Fruit fly (Drosophila melanogaster): Measurements from ENCODE around the gene D19B.

The D19B gene

DNA sequence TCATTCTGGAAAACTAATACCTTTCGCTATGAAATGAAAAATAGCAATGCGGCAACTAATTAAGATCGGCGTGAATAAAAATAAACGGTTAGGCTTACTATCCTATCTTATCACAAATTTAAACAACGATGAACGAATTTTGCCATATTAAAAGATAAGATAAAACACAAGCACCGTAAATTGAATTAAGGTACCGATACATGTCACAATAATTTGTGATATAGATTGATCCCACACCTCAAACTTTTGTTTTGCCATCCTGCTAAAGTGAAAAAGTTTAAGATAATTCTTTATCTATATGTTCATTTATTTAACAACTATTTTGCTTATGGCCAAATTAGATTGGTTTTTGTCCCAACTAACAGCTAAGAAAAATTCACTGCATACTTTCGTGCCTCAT, 49.3 kb upstream of the D19B start, which contains the start of gene CG42714 (continued):
- TF ChIP-seq grn (GFP tag; optimal IDR thresholded peaks at IDR 0.05) (peak; percentile 44), CG6254 (GFP tag; optimal IDR thresholded peaks at IDR 0.05) (no peak), CG12659 (GFP tag; optimal IDR thresholded peaks at IDR 0.05) (no peak), CG34422 (GFP tag; IDR thresholded peaks at IDR 0.05) (no peak), ac (GFP tag; optimal IDR thresholded peaks at IDR 0.05) (no peak), CG12769 (tag; optimal IDR thresholded peaks at IDR 0.05) (no peak), stwl (tag; optimal IDR thresholded peaks at IDR 0.05) (peak; percentile 27), Bteb2 (GFP tag; optimal IDR thresholded peaks at IDR 0.05) (no peak), Ada2b (GFP tag; IDR thresholded peaks at IDR 0.05) (no peak), CG18262 (tag; optimal IDR thresholded peaks at IDR 0.05) (no peak), HLH3B (GFP tag; IDR thresholded peaks at IDR 0.05) (no peak), HmgD (GFP tag; optimal IDR thresholded peaks at IDR 0.05) (no peak), CG2875 (GFP tag; optimal IDR thresholded peaks at IDR 0.05) (no peak), CG4730 (GFP tag; IDR thresholded peaks at IDR 0.05) (no peak), CG42726 (GFP tag; IDR thresholded peaks at IDR 0.05; ENCODE audit: partially characterized antibody) (no peak), CG34224 (GFP tag; IDR thresholded peaks at IDR 0.05; ENCODE audit: partially characterized antibody) (no peak), twi (tag; optimal IDR thresholded peaks at IDR 0.05) (no peak), insv (GFP tag; optimal IDR thresholded peaks at IDR 0.05) (no peak)

DNA sequence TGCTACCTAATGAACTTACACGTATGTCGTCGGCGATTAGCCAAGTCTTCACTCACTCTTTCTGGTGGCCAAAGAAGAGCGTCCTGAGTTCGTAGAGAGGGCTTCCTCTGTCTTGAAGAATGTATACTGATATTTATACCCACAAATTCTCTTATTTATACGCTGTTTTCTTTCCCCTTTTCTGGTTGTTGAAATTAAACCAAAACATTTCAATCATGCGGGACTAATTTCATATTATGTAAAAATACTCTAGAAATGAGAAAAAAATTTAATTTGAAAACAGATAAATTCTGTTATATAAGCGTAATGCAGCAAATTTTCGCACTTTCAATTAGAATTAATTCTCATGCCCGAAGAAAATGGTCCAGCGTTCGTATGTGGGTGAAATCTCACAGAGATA, 48.6 kb upstream of the D19B start, which contains the start of gene BG642312:
BG642312 (minus strand) TSS at position 101 of the 400 bp plus-strand sequence.
- TF ChIP-seq aop (GFP tag; IDR thresholded peaks at IDR 0.05) (no peak), ap (GFP tag; IDR thresholded peaks at IDR 0.05) (no peak), CG10267 (tag; optimal IDR thresholded peaks at IDR 0.05) (no peak), mam (GFP tag; optimal IDR thresholded peaks at IDR 0.05) (no peak), tna (GFP tag; IDR thresholded peaks at IDR 0.05; ENCODE audit: partially characterized antibody) (no peak), CG11093 (GFP tag; IDR thresholded peaks at IDR 0.05) (no peak), btn (GFP tag; optimal IDR thresholded peaks at IDR 0.05) (no peak)

DNA sequence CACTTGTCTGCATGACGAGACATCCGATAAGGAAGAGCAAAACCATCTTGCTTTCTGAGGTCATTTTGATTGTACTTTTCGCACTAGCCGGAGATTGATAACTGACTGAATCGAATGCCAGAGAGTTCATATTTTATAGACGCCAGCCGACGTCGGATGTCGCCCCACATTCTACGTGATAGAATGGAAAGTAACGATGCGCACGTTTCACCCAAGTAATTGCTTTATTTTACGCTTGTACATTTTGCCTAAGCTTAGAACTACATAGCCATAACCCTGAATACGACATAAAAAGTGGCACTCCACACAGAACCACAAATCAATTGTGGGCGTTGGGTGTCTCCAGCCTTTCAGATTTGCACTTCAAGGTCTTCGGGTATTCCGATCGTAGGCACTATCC, 47.5 kb upstream of the D19B start, which contains the start of gene CG13299:
CG13299 (minus strand) TSS at position 101 of the 400 bp plus-strand sequence.
- no peak for TF ChIP-seq CG17612 (GFP tag; IDR thresholded peaks at IDR 0.05)
- no peak for TF ChIP-seq Gsc (GFP tag; IDR thresholded peaks at IDR 0.05)
- TF ChIP-seq ara (GFP tag; IDR thresholded peaks at IDR 0.05), result no peak
- TF ChIP-seq CG13894 (tag; optimal IDR thresholded peaks at IDR 0.05), result no peak
- no peak for TF ChIP-seq CG2875 (GFP tag; optimal IDR thresholded peaks at IDR 0.05)
- no peak for TF ChIP-seq gfzf (GFP tag; optimal IDR thresholded peaks at IDR 0.05)

DNA sequence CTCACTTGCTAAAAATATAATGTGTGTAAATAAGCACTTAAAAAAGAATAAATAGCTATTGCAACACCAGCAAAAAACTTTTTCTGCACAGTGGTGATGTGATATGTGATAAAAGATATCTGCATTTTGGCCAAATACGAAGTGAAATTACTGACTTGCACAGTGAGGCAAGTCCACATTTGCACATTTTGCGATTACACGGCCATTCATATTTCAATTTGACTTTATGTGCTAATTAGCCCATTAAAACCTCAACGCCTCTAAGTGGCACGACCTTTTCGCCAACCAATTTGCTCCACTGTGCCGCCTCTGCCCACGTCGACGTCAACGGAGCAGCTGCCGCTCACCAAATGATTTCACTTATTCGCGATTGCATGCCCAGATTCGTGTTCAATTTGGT, 35.5 kb upstream of the D19B start, which contains the start of gene CG33946:
CG33946 (plus strand) TSS at position 392 of the 400 bp plus-strand sequence.
- TF ChIP-seq HLHmδ (GFP tag; optimal IDR thresholded peaks at IDR 0.05) (no peak), Blimp-1 (GFP tag; optimal IDR thresholded peaks at IDR 0.05) (peak; percentile 12), CG17328 (GFP tag; IDR thresholded peaks at IDR 0.05) (peak; percentile 37; the same call in 1 of the 2 replicates), mam (GFP tag; optimal IDR thresholded peaks at IDR 0.05) (peak; percentile 5), Dref (GFP tag; IDR thresholded peaks at IDR 0.05) (no peak), CG17361 (GFP tag; IDR thresholded peaks at IDR 0.05) (0 out of 3 replicates have a peak, but pooled peaks have one; percentile 22), CG30403 (GFP tag; optimal IDR thresholded peaks at IDR 0.05) (peak; percentile 16), CG11560 (tag; IDR thresholded peaks at IDR 0.05) (no peak), Sox100B (GFP tag; optimal IDR thresholded peaks at IDR 0.05) (no peak), Gug (GFP tag; IDR thresholded peaks at IDR 0.05) (peak; percentile 24; the same call in 1 of the 4 replicates), CG14441 (GFP tag; IDR thresholded peaks at IDR 0.05) (peak; percentile 57), phol (tag; optimal IDR thresholded peaks at IDR 0.05) (peak; percentile 43), Drgx (GFP tag; IDR thresholded peaks at IDR 0.05) (peak; percentile 81), chm (GFP tag; IDR thresholded peaks at IDR 0.05) (0 out of 2 replicates have a peak, but pooled peaks have one; percentile 23), Ets65A (GFP tag) (peak; percentile 39), dysf (GFP tag; IDR thresholded peaks at IDR 0.05) (peak; percentile 24; the same call in 1 of the 3 replicates), az2 (GFP tag; optimal IDR thresholded peaks at IDR 0.05) (peak; percentile 23), CG2202 (tag; optimal IDR thresholded peaks at IDR 0.05) (no peak), CG11504 (tag; optimal IDR thresholded peaks at IDR 0.05) (peak; percentile 13), CG34422 (GFP tag; IDR thresholded peaks at IDR 0.05) (peak; percentile 35; the same call in 1 of the 3 replicates)

Measured in whole organism, embryonic.